Worm (Caenorhabditis elegans): ENCODE data around the gene spd-3.

spd-3 gene

ce11 chrIV:6748491-6748890, 14.0 kb upstream of the spd-3 start, which contains the start of gene lin-45:
TSS of gene lin-45 (minus strand) at chrIV:6748572.
- TF ChIP-seq C34F6.9 (tag; optimal IDR thresholded peaks at IDR 0.05) (peak; percentile 36), sma-9 (GFP tag; optimal IDR thresholded peaks at IDR 0.05) (peak; percentile 28), sma-9 (tag; optimal IDR thresholded peaks at IDR 0.05) (no peak), nhr-129 (tag; optimal IDR thresholded peaks at IDR 0.05) (peak; percentile 69), F13H6.1 (tag; optimal IDR thresholded peaks at IDR 0.05) (peak; percentile 15), ztf-1 (GFP tag; conservative IDR thresholded peaks at IDR 0.05) (no peak), nhr-77 (tag; optimal IDR thresholded peaks at IDR 0.05) (no peak)

ce11 chrIV:6750117-6750516, 12.4 kb upstream of the spd-3 start:
- TF ChIP-seq lsy-2 (tag; optimal IDR thresholded peaks at IDR 0.05) (peak in 1 of 2 experiments; percentile 18), nhr-11 (tag; optimal IDR thresholded peaks at IDR 0.05) (no peak), elt-3 (tag; optimal IDR thresholded peaks at IDR 0.05) (no peak), unc-62 (GFP tag; optimal IDR thresholded peaks at IDR 0.05) (no peak), C34F6.9 (tag; optimal IDR thresholded peaks at IDR 0.05) (peak; percentile 19), nhr-21 (tag; optimal IDR thresholded peaks at IDR 0.05) (no peak), mab-5 (tag; optimal IDR thresholded peaks at IDR 0.05) (no peak), zag-1 (tag; optimal IDR thresholded peaks at IDR 0.05) (no peak), blmp-1 (tag; optimal IDR thresholded peaks at IDR 0.05; ENCODE audit: insufficient read depth) (no peak), unc-55 (GFP tag; optimal IDR thresholded peaks at IDR 0.05) (no peak), sma-9 (GFP tag; optimal IDR thresholded peaks at IDR 0.05) (peak; percentile 76), sma-9 (tag; optimal IDR thresholded peaks at IDR 0.05) (no peak), elt-1 (tag; optimal IDR thresholded peaks at IDR 0.05) (no peak), F13H6.1 (tag; optimal IDR thresholded peaks at IDR 0.05) (peak; percentile 37), mdl-1 (tag; optimal IDR thresholded peaks at IDR 0.05) (no peak)

ce11 chrIV:6751213-6751612, 11.3 kb upstream of the spd-3 start:
- TF ChIP-seq mbf-1 (tag; optimal IDR thresholded peaks at IDR 0.05) (no peak), sem-4 (tag; optimal IDR thresholded peaks at IDR 0.05) (peak; percentile 57), egl-27 (tag; optimal IDR thresholded peaks at IDR 0.05) (no peak), peb-1 (tag; optimal IDR thresholded peaks at IDR 0.05) (no peak), nhr-237 (tag; optimal IDR thresholded peaks at IDR 0.05) (no peak), nhr-6 (tag; optimal IDR thresholded peaks at IDR 0.05) (peak; percentile 57), sma-3 (GFP tag; optimal IDR thresholded peaks at IDR 0.05) (no peak), mab-5 (tag; optimal IDR thresholded peaks at IDR 0.05) (peak; percentile 66), ama-1 (optimal IDR thresholded peaks at IDR 0.05) (no peak), crh-2 (tag; optimal IDR thresholded peaks at IDR 0.05) (peak; percentile 25), nhr-25 (tag; optimal IDR thresholded peaks at IDR 0.05) (no peak), nhr-129 (tag; optimal IDR thresholded peaks at IDR 0.05) (peak; percentile 74), nhr-77 (tag; optimal IDR thresholded peaks at IDR 0.05) (no peak), lsy-2 (tag; optimal IDR thresholded peaks at IDR 0.05) (peak in 1 of 2 experiments; percentile 63), ztf-4 (tag; optimal IDR thresholded peaks at IDR 0.05) (peak; percentile 68), sma-9 (GFP tag; optimal IDR thresholded peaks at IDR 0.05) (peak; percentile 81), sma-9 (tag; optimal IDR thresholded peaks at IDR 0.05) (no peak), nhr-21 (tag; optimal IDR thresholded peaks at IDR 0.05) (no peak), ztf-11 (tag; optimal IDR thresholded peaks at IDR 0.05) (no peak), nhr-11 (tag; optimal IDR thresholded peaks at IDR 0.05) (no peak), unc-62 (GFP tag; optimal IDR thresholded peaks at IDR 0.05) (no peak), nhr-23 (tag; optimal IDR thresholded peaks at IDR 0.05) (no peak), ceh-82 (tag; optimal IDR thresholded peaks at IDR 0.05) (no peak), mdl-1 (tag; optimal IDR thresholded peaks at IDR 0.05) (no peak), ZK546.5 (tag; optimal IDR thresholded peaks at IDR 0.05) (no peak), fos-1 (tag; optimal IDR thresholded peaks at IDR 0.05) (no peak), lin-13 (GFP tag; optimal IDR thresholded peaks at IDR 0.05) (no peak), C34F6.9 (tag; optimal IDR thresholded peaks at IDR 0.05) (peak; percentile 41), unc-55 (GFP tag; optimal IDR thresholded peaks at IDR 0.05) (no peak), gmeb-1 (tag; optimal IDR thresholded peaks at IDR 0.05) (no peak), snpc-4 (tag; optimal IDR thresholded peaks at IDR 0.05) (no peak), aly-2 (tag; optimal IDR thresholded peaks at IDR 0.05) (no peak), unc-39 (tag; optimal IDR thresholded peaks at IDR 0.05) (no peak), elt-1 (tag; optimal IDR thresholded peaks at IDR 0.05) (no peak), ztf-1 (GFP tag; conservative IDR thresholded peaks at IDR 0.05) (no peak), F13H6.1 (tag; optimal IDR thresholded peaks at IDR 0.05) (peak; percentile 74), skn-1 (tag; optimal IDR thresholded peaks at IDR 0.05) (no peak), nhr-10 (tag; optimal IDR thresholded peaks at IDR 0.05) (no peak), Y55F3AM.14 (GFP tag; optimal IDR thresholded peaks at IDR 0.05) (no peak)

Data from whole organism, L2 larva.